Worm (Caenorhabditis elegans) whole organism, L4 larva: Measurements from ENCODE around the gene F49E10.4.

ENCODE experiments used
- D1046.2 ChIP-seq: fragments of 200-800 bp; sonication (Bioruptor generic); IDR thresholded peaks from 2 replicates; pipeline ENCODE4 v1.3.6; 2022; ENCODE audit warnings: missing genetic modification characterization, missing compliant biosample characterization
- F37D6.2 ChIP-seq: sonication (generic microtip); optimal IDR thresholded peaks from 2 replicates; lab custom pipeline; 2016; ENCODE audit warnings: mild to moderate bottlenecking, missing genetic modification characterization, missing compliant biosample characterization
- F44E2.7 ChIP-seq: fragments of 200-800 bp; sonication (Bioruptor generic); IDR thresholded peaks from 2 replicates; pipeline ENCODE4 v2.1.2; 2022; ENCODE audit warnings: missing genetic modification characterization, missing compliant biosample characterization
- F49E8.2 ChIP-seq: sonication (generic microtip); optimal IDR thresholded peaks from 2 replicates; lab custom pipeline; 2016; ENCODE audit warnings: missing compliant biosample characterization, mild to moderate bottlenecking, missing genetic modification characterization, borderline replicate concordance
- R02D3.7 ChIP-seq: fragments of 150-350 bp; sonication (generic microtip); optimal IDR thresholded peaks from 3 replicates; lab custom pipeline; 2014; ENCODE audit warnings: missing biosample characterization, missing genetic modification characterization
- T20F7.1 ChIP-seq: fragments of 200-800 bp; sonication (Bioruptor generic); optimal IDR thresholded peaks from 2 replicates; lab custom pipeline; 2018; ENCODE audit warnings: mild to moderate bottlenecking, missing genetic modification characterization, missing compliant biosample characterization
- T26A8.4 ChIP-seq: fragments of 200-800 bp; sonication (Bioruptor generic); IDR thresholded peaks from 2 replicates; pipeline ENCODE4 v1.3.6; 2022; ENCODE audit warnings: missing genetic modification characterization, missing compliant biosample characterization
- Y105C5A.15 ChIP-seq: fragments of 200-800 bp; sonication (Bioruptor generic); IDR thresholded peaks from 2 replicates; pipeline ENCODE4 v1.3.6; 2022; ENCODE audit warnings: missing genetic modification characterization, missing compliant biosample characterization
- Y5F2A.4 ChIP-seq: fragments of 200-800 bp; sonication (Bioruptor generic); optimal IDR thresholded peaks from 2 replicates; lab custom pipeline; 2018; ENCODE audit warnings: mild to moderate bottlenecking, missing genetic modification characterization, missing compliant biosample characterization
- ZK546.5 ChIP-seq, 2 experiments: sonication (generic microtip); optimal IDR thresholded peaks; 2 replicates each; lab custom pipeline; 2017; ENCODE audit warnings: missing biosample characterization in 2 of 2, missing genetic modification characterization in 2 of 2
- aha-1 ChIP-seq: fragments of 150-350 bp; peaks from one replicate; lab custom pipeline; 2014; ENCODE audit warnings: missing biosample characterization, missing genetic modification characterization
- aly-2 ChIP-seq: sonication (generic microtip); optimal IDR thresholded peaks from 2 replicates; lab custom pipeline; 2018; ENCODE audit warnings: missing biosample characterization, missing genetic modification characterization
- attf-4 ChIP-seq: sonication (generic microtip); optimal IDR thresholded peaks from 3 replicates; lab custom pipeline; 2017; ENCODE audit warnings: missing biosample characterization, missing genetic modification characterization
- ceh-28 ChIP-seq: fragments of 150-350 bp; optimal IDR thresholded peaks from 2 replicates; lab custom pipeline; 2014; ENCODE audit warnings: missing biosample characterization, missing genetic modification reagents, missing genetic modification characterization
- ceh-44 ChIP-seq: fragments of 200-800 bp; sonication (Bioruptor generic); IDR thresholded peaks from 2 replicates; pipeline ENCODE4 v1.3.6; 2022; ENCODE audit warnings: missing genetic modification reagents, missing genetic modification characterization, missing compliant biosample characterization
- cey-2 ChIP-seq: sonication (generic microtip); optimal IDR thresholded peaks from 3 replicates; lab custom pipeline; 2017; ENCODE audit warnings: missing genetic modification characterization, mild to moderate bottlenecking, missing compliant biosample characterization, antibody characterized with exemption, borderline replicate concordance; ENCODE audit not compliant: insufficient read depth
- ctbp-1 ChIP-seq: fragments of 200-800 bp; sonication (Bioruptor generic); IDR thresholded peaks from 2 replicates; pipeline ENCODE4 v1.3.6; 2022; ENCODE audit warnings: missing genetic modification reagents, missing genetic modification characterization, missing compliant biosample characterization
- daf-8 ChIP-seq: fragments of 200-800 bp; sonication (Bioruptor generic); IDR thresholded peaks from 2 replicates; pipeline ENCODE4 v1.3.6; 2022; ENCODE audit warnings: missing genetic modification characterization, missing compliant biosample characterization
- dmd-6 ChIP-seq: fragments of 200-800 bp; sonication (Bioruptor generic); IDR thresholded peaks from 2 replicates; pipeline ENCODE4 v1.3.6; 2022; ENCODE audit warnings: missing genetic modification reagents, missing genetic modification characterization, missing compliant biosample characterization
- dpl-1 ChIP-seq: fragments of 150-350 bp; optimal IDR thresholded peaks from 2 replicates; lab custom pipeline; 2014; ENCODE audit warnings: missing biosample characterization, missing genetic modification reagents, missing genetic modification characterization
- duxl-1 ChIP-seq: sonication (generic microtip); optimal IDR thresholded peaks from 2 replicates; lab custom pipeline; 2016; ENCODE audit warnings: mild to moderate bottlenecking, missing genetic modification characterization, moderate library complexity, missing compliant biosample characterization; ENCODE audit not compliant: poor library complexity
- egl-43 ChIP-seq: fragments of 200-800 bp; sonication (Bioruptor generic); IDR thresholded peaks from 2 replicates; pipeline ENCODE4 v1.3.6; 2022; ENCODE audit warnings: missing genetic modification reagents, missing genetic modification characterization, missing compliant biosample characterization
- fkh-10 ChIP-seq: fragments of 150-350 bp; optimal IDR thresholded peaks from 2 replicates; lab custom pipeline; 2014; ENCODE audit warnings: missing biosample characterization, missing genetic modification reagents, missing genetic modification characterization
- hif-1 ChIP-seq, 2 experiments: sonication (generic microtip); optimal IDR thresholded peaks; 2 replicates each; lab custom pipeline; 2016 to 2017; ENCODE audit warnings: missing compliant biosample characterization in 2 of 2, missing genetic modification characterization in 2 of 2, missing genetic modification reagents in 2 of 2, missing genotype in 2 of 2, mild to moderate bottlenecking in 1 of 2
- hlh-11 ChIP-seq: fragments of 200-800 bp; sonication (Bioruptor generic); optimal IDR thresholded peaks from 2 replicates; lab custom pipeline; 2018; ENCODE audit warnings: mild to moderate bottlenecking, missing genetic modification characterization, missing compliant biosample characterization
- hlh-30 ChIP-seq: sonication (generic microtip); optimal IDR thresholded peaks from 2 replicates; lab custom pipeline; 2017; ENCODE audit warnings: antibody characterized with exemption, mild to moderate bottlenecking, missing genetic modification characterization, missing compliant biosample characterization; ENCODE audit not compliant: insufficient read depth
- hmg-1.1 ChIP-seq: fragments of 200-800 bp; sonication (Bioruptor generic); IDR thresholded peaks from 2 replicates; pipeline ENCODE4 v1.3.6; 2022; ENCODE audit warnings: missing genetic modification reagents, missing genetic modification characterization, missing compliant biosample characterization
- lin-13 ChIP-seq: fragments of 150-350 bp; optimal IDR thresholded peaks from 2 replicates; lab custom pipeline; 2014; ENCODE audit warnings: missing biosample characterization, missing genetic modification reagents, missing genetic modification characterization
- lir-3 ChIP-seq: sonication (generic microtip); optimal IDR thresholded peaks from 2 replicates; lab custom pipeline; 2016; ENCODE audit warnings: mild to moderate bottlenecking, missing genetic modification characterization, missing compliant biosample characterization
- lsy-2 ChIP-seq, 2 experiments: fragments of 150-350 bp in 1 of 2; sonication (generic microtip) in 1 of 2; optimal IDR thresholded peaks; 2 replicates each; lab custom pipeline; 2014 to 2017; ENCODE audit warnings: missing biosample characterization in 2 of 2, missing genetic modification characterization in 2 of 2
- mdl-1 ChIP-seq, 2 experiments: fragments of 150-350 bp in 1 of 2; sonication (generic microtip) in 1 of 2; optimal IDR thresholded peaks; 2 replicates each; lab custom pipeline; 2014 to 2017; ENCODE audit warnings: missing biosample characterization in 2 of 2, missing genetic modification characterization in 2 of 2
- mep-1 ChIP-seq: fragments of 150-350 bp; sonication (generic microtip); optimal IDR thresholded peaks from 3 replicates; lab custom pipeline; 2014; ENCODE audit warnings: missing biosample characterization, missing genetic modification characterization
- mes-2 ChIP-seq: sonication (generic microtip); optimal IDR thresholded peaks from 2 replicates; lab custom pipeline; 2016; ENCODE audit warnings: missing genotype, mild to moderate bottlenecking, missing genetic modification characterization, missing compliant biosample characterization; ENCODE audit not compliant: poor library complexity, severe bottlenecking
- mxl-3 ChIP-seq: fragments of 200-800 bp; sonication (Bioruptor generic); optimal IDR thresholded peaks from 2 replicates; lab custom pipeline; 2018; ENCODE audit warnings: mild to moderate bottlenecking, missing genetic modification characterization, missing compliant biosample characterization
- nhr-10 ChIP-seq: fragments of 150-350 bp; optimal IDR thresholded peaks from 2 replicates; lab custom pipeline; 2014; ENCODE audit warnings: missing biosample characterization, missing genetic modification characterization
- nhr-102 ChIP-seq: sonication (generic microtip); optimal IDR thresholded peaks from 2 replicates; lab custom pipeline; 2016; ENCODE audit warnings: mild to moderate bottlenecking, missing genetic modification characterization, moderate library complexity, missing compliant biosample characterization
- nhr-25 ChIP-seq: sonication (generic microtip); optimal IDR thresholded peaks from 2 replicates; lab custom pipeline; 2017; ENCODE audit warnings: missing genetic modification characterization, mild to moderate bottlenecking, missing compliant biosample characterization, antibody characterized with exemption, moderate library complexity, borderline replicate concordance; ENCODE audit not compliant: insufficient read depth
- nhr-28 ChIP-seq: fragments of 150-350 bp; optimal IDR thresholded peaks from 2 replicates; lab custom pipeline; 2014; ENCODE audit warnings: missing biosample characterization, missing genetic modification characterization
- nhr-48 ChIP-seq: sonication (generic microtip); optimal IDR thresholded peaks from 2 replicates; lab custom pipeline; 2016; ENCODE audit warnings: mild to moderate bottlenecking, missing genetic modification characterization, missing compliant biosample characterization
- rbr-2 ChIP-seq: sonication (generic microtip); optimal IDR thresholded peaks from 2 replicates; lab custom pipeline; 2016; ENCODE audit warnings: missing genotype, missing genetic modification characterization, missing compliant biosample characterization
- saeg-2 ChIP-seq: fragments of 200-800 bp; sonication (Bioruptor generic); IDR thresholded peaks from 2 replicates; pipeline ENCODE4 v1.3.6; 2022; ENCODE audit warnings: missing genetic modification reagents, missing genetic modification characterization, missing compliant biosample characterization
- skn-1 ChIP-seq: fragments of 150-350 bp; optimal IDR thresholded peaks from 2 replicates; lab custom pipeline; 2014; ENCODE audit warnings: missing biosample characterization, missing genetic modification characterization
- snpc-1.2 ChIP-seq: fragments of 200-800 bp; sonication (Bioruptor generic); IDR thresholded peaks from 2 replicates; pipeline ENCODE4 v1.3.6; 2022; ENCODE audit warnings: missing genetic modification reagents, missing genetic modification characterization, missing compliant biosample characterization
- snpc-4 ChIP-seq: fragments of 150-350 bp; optimal IDR thresholded peaks from 2 replicates; lab custom pipeline; 2014; ENCODE audit warnings: missing biosample characterization, missing genetic modification characterization
- spr-1 ChIP-seq: sonication (generic microtip); optimal IDR thresholded peaks from 2 replicates; lab custom pipeline; 2016; ENCODE audit warnings: mild to moderate bottlenecking, missing genetic modification characterization, missing compliant biosample characterization
- zfp-3 ChIP-seq: fragments of 200-800 bp; sonication (Bioruptor generic); conservative IDR thresholded peaks from 2 replicates; pipeline ENCODE4 v1.3.6; 2022; ENCODE audit warnings: missing genetic modification reagents, missing genetic modification characterization, missing compliant biosample characterization
- ztf-11 ChIP-seq: fragments of 150-350 bp; optimal IDR thresholded peaks from 2 replicates; lab custom pipeline; 2014; ENCODE audit warnings: missing biosample characterization, missing genetic modification characterization

F49E10.4 gene

DNA sequence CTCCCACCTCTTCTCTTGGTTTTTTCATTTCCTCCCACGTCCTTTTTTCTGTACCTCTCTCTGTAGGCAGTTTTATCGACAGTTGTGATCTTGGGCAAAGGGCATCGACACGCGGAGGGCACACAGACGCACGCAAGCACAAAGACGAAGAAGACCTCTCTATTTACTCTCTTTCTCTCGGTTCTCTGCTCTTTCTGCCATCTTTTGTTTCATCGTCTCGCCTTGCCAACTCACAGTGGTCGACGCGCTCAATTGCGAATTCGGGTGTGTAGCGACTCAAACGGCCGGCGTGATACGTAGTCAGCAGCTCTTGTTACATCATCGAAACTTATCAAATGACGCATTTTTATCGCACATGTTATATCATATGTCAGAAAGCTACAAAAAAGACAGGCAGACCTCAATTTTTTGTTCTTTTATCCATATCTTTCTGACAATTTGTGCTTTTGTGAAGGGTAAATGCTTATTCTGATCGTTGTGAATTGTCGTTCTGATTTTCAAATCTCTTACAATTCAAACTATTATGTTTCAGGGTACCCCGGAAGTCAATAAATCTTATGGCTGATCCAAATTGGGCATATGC is 34.5 kb upstream of the F49E10.4 start, which contains the start of gene puf-9 (continued):
- TF ChIP-seq aly-2 (tag; lab: Kevin White, UChicago) (no peak), mes-2 (peak; percentile 96), Y5F2A.4 (GFP tag; lab: Kevin White, UChicago) (peak; percentile 32), T20F7.1 (GFP tag; lab: Kevin White, UChicago) (peak; percentile 91), hif-1 (tag; optimal IDR thresholded peaks at IDR 0.05; lab: Kevin White, UChicago) (peak; percentile 75 to 96), nhr-25 (tag; lab: Kevin White, UChicago) (peak; percentile 97), attf-4 (tag; lab: Kevin White, UChicago) (peak; percentile 76), F44E2.7 (GFP tag; lab: Robert Waterston, UW) (no peak), F49E8.2 (tag; lab: Kevin White, UChicago) (no peak)

DNA sequence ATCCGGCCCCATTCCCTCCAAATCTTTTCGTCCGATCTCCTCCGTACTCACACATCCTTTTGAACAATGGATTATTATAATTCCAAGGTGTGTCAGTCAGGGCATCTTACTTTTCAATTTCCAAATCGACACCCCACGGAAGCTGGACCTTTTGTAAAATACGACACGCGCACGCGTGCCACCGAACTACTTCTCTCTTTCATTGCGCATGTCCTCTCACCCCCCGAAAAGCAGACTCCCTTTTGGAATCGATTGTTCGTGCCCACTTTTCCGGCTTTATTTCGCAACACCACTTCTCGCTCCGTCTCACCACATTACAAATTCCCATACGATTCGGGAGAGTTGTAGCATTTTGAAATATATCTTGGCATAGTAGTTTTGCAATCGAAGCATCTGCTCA is 28.4 kb upstream of the F49E10.4 start:
- 0 out of 2 replicates have a peak, but pooled peaks have one; percentile 43 for TF ChIP-seq ctbp-1
- TF ChIP-seq mdl-1 (tag; optimal IDR thresholded peaks at IDR 0.05; lab: Kevin White, UChicago), result peak in 1 of 2 experiments; percentile 39
- peak; percentile 64 for TF ChIP-seq hmg-1.1 (GFP tag; lab: Robert Waterston, UW)
- TF ChIP-seq mep-1, result peak; percentile 47
- TF ChIP-seq aha-1 (tag; lab: Kevin White, UChicago), result peak; percentile 78
- TF ChIP-seq nhr-48 (tag; lab: Kevin White, UChicago), result no peak
- TF ChIP-seq saeg-2 (GFP tag; lab: Robert Waterston, UW), result no peak
- TF ChIP-seq spr-1, result no peak
- peak; percentile 24 for TF ChIP-seq hlh-30 (tag; lab: Kevin White, UChicago)
- TF ChIP-seq T26A8.4 (GFP tag; lab: Robert Waterston, UW), result peak; percentile 56; the same call in 1 of the 2 replicates
- no peak for TF ChIP-seq daf-8 (GFP tag; lab: Robert Waterston, UW)
- TF ChIP-seq skn-1, result no peak
- no peak for TF ChIP-seq aly-2 (tag; lab: Kevin White, UChicago)
- TF ChIP-seq ceh-28 (tag; lab: Kevin White, UChicago), result peak; percentile 46
- TF ChIP-seq D1046.2 (GFP tag; lab: Robert Waterston, UW), result no peak
- TF ChIP-seq ceh-44 (GFP tag; lab: Robert Waterston, UW), result no peak
- no peak for TF ChIP-seq ZK546.5 (tag; optimal IDR thresholded peaks at IDR 0.05; lab: Kevin White, UChicago)
- TF ChIP-seq ztf-11 (tag; lab: Kevin White, UChicago), result no peak
- no peak for TF ChIP-seq R02D3.7
- no peak for TF ChIP-seq Y105C5A.15 (GFP tag; lab: Robert Waterston, UW)
- no peak for TF ChIP-seq lin-13 (GFP tag; lab: Kevin White, UChicago)
- TF ChIP-seq egl-43, result peak; percentile 75
- TF ChIP-seq duxl-1 (tag; lab: Kevin White, UChicago), result no peak
- TF ChIP-seq nhr-28 (tag; lab: Kevin White, UChicago), result no peak
- peak; percentile 7 for TF ChIP-seq hlh-11 (tag; lab: Kevin White, UChicago)
- TF ChIP-seq dpl-1 (GFP tag; lab: Kevin White, UChicago), result no peak
- no peak for TF ChIP-seq mxl-3 (GFP tag; lab: Kevin White, UChicago)
- TF ChIP-seq zfp-3, result no peak
- TF ChIP-seq rbr-2, result peak; percentile 53
- no peak for TF ChIP-seq snpc-1.2
- no peak for TF ChIP-seq cey-2 (tag; lab: Kevin White, UChicago)
- no peak for TF ChIP-seq snpc-4 (tag; lab: Kevin White, UChicago)
- peak; percentile 20 for TF ChIP-seq mes-2
- TF ChIP-seq lir-3 (tag; lab: Kevin White, UChicago), result no peak
- no peak for TF ChIP-seq nhr-10 (tag; lab: Kevin White, UChicago)
- no peak for TF ChIP-seq attf-4 (tag; lab: Kevin White, UChicago)
- no peak for TF ChIP-seq nhr-102 (tag; lab: Kevin White, UChicago)
- TF ChIP-seq F37D6.2, result peak; percentile 16
- TF ChIP-seq fkh-10 (GFP tag; lab: Kevin White, UChicago), result no peak
- 0 out of 2 replicates have a peak, but pooled peaks have one; percentile 8 for TF ChIP-seq dmd-6 (GFP tag; lab: Robert Waterston, UW)
- TF ChIP-seq lsy-2 (tag; optimal IDR thresholded peaks at IDR 0.05; lab: Kevin White, UChicago), result peak in 1 of 2 experiments; percentile 50
